Fruit fly (Drosophila melanogaster) whole organism, wandering third instar larva: Measurements from ENCODE around the gene Pus1.

Experiments used
- GATAd ChIP-seq: sonication (Bioruptor generic); optimal IDR thresholded peaks from 2 replicates; lab custom pipeline; 2016; ENCODE audit warnings: missing biosample characterization, missing genetic modification characterization
- Myc ChIP-seq: fragments of >200 bp; optimal IDR thresholded peaks from 2 replicates; lab custom pipeline; 2017
- Vsx2 ChIP-seq: fragments of 200-300, 225-300 bp; sonication (Bioruptor generic); optimal IDR thresholded peaks from 2 replicates; lab custom pipeline; 2018; ENCODE audit warnings: missing biosample characterization, missing genetic modification characterization; ENCODE audit not compliant: partially characterized antibody
- psq ChIP-seq: fragments of 200-800 bp; sonication (Bioruptor generic); optimal IDR thresholded peaks from 3 replicates; lab custom pipeline; 2017; ENCODE audit warnings: missing biosample characterization, mild to moderate bottlenecking, missing genetic modification characterization, moderate library complexity

dm6 chr3R:20604078-20604477 is 11.6 kb upstream of the Pus1 start:
- TF ChIP-seq psq (GFP tag; lab: Kevin White, UChicago) (no peak), GATAd (GFP tag; lab: Kevin White, UChicago) (no peak), Vsx2 (GFP tag; lab: Kevin White, UChicago) (no peak), Myc (lab: Kevin White, UChicago) (no peak)
